Fruit fly (Drosophila melanogaster): ENCODE measurements around the gene ng3.

ng3 gene

dm6 chrX:3193774-3194173 lies 48.1 kb downstream of the ng3 start (continued):
- TF ChIP-seq CG9215 (GFP tag; IDR thresholded peaks at IDR 0.05), result no peak
- no peak for TF ChIP-seq CG1024 (GFP tag; IDR thresholded peaks at IDR 0.05)
- no peak for TF ChIP-seq wdn (GFP tag; IDR thresholded peaks at IDR 0.05)
- TF ChIP-seq Fer3 (tag; optimal IDR thresholded peaks at IDR 0.05), result peak; percentile 11
- no peak for TF ChIP-seq fu2 (GFP tag; optimal IDR thresholded peaks at IDR 0.05)
- peak; percentile 8 for TF ChIP-seq zf30C (GFP tag; optimal IDR thresholded peaks at IDR 0.05)
- TF ChIP-seq Mad (GFP tag; optimal IDR thresholded peaks at IDR 0.05), result no peak
- TF ChIP-seq Xrp1 (GFP tag; IDR thresholded peaks at IDR 0.05), result peak; percentile 38; the same call in 1 of the 2 replicates
- peak; percentile 46 for TF ChIP-seq CG12769 (tag; optimal IDR thresholded peaks at IDR 0.05)
- peak; percentile 25 for TF ChIP-seq Abd-B (GFP tag; optimal IDR thresholded peaks at IDR 0.05)
- 0 out of 2 replicates have a peak, but pooled peaks have one; percentile 16 for TF ChIP-seq wor (GFP tag; IDR thresholded peaks at IDR 0.05)
- no peak for TF ChIP-seq CG8290 (GFP tag; optimal IDR thresholded peaks at IDR 0.05)
- TF ChIP-seq CG8290 (tag; optimal IDR thresholded peaks at IDR 0.05), result peak in 1 of 2 experiments; percentile 56
- no peak for TF ChIP-seq tx (GFP tag; optimal IDR thresholded peaks at IDR 0.05)
- TF ChIP-seq Antp (GFP tag; optimal IDR thresholded peaks at IDR 0.05), result no peak
- peak; percentile 43; the same call in 1 of the 2 replicates for TF ChIP-seq Ptx1 (GFP tag; IDR thresholded peaks at IDR 0.05)
- TF ChIP-seq Hr3 (GFP tag; optimal IDR thresholded peaks at IDR 0.05), result no peak
- no peak for TF ChIP-seq Scr (GFP tag; IDR thresholded peaks at IDR 0.05; ENCODE audit: partially characterized antibody)
- TF ChIP-seq CG18011 (GFP tag; optimal IDR thresholded peaks at IDR 0.05), result no peak
- TF ChIP-seq zen (tag; optimal IDR thresholded peaks at IDR 0.05), result no peak
- no peak for TF ChIP-seq Vsx1 (GFP tag; optimal IDR thresholded peaks at IDR 0.05)
- TF ChIP-seq scrt (GFP tag; optimal IDR thresholded peaks at IDR 0.05), result no peak
- peak in 1 of 2 experiments; percentile 57 for TF ChIP-seq eve (GFP tag; optimal IDR thresholded peaks at IDR 0.05)
- no peak for TF ChIP-seq CG18476 (GFP tag; optimal IDR thresholded peaks at IDR 0.05)
- TF ChIP-seq CG7372 (GFP tag; IDR thresholded peaks at IDR 0.05), result no peak
- 0 out of 3 replicates have a peak, but pooled peaks have one; percentile 28 for TF ChIP-seq CG11093 (GFP tag; IDR thresholded peaks at IDR 0.05)
- TF ChIP-seq CG10565 (GFP tag; optimal IDR thresholded peaks at IDR 0.05), result no peak
- no peak for TF ChIP-seq CG7357 (GFP tag; IDR thresholded peaks at IDR 0.05)
- TF ChIP-seq CG9932 (GFP tag; IDR thresholded peaks at IDR 0.05), result 0 out of 2 replicates have a peak, but pooled peaks have one; percentile 30
- no peak for TF ChIP-seq vnd (GFP tag; IDR thresholded peaks at IDR 0.05; ENCODE audit: partially characterized antibody)
- TF ChIP-seq bsh (GFP tag; optimal IDR thresholded peaks at IDR 0.05), result peak in 1 of 2 experiments; percentile 30
- no peak for TF ChIP-seq crol (GFP tag; IDR thresholded peaks at IDR 0.05)
- no peak for TF ChIP-seq stwl (tag; optimal IDR thresholded peaks at IDR 0.05)
- TF ChIP-seq luna (GFP tag; optimal IDR thresholded peaks at IDR 0.05), result no peak
- TF ChIP-seq Gug (GFP tag; IDR thresholded peaks at IDR 0.05), result no peak
- TF ChIP-seq odd (GFP tag; optimal IDR thresholded peaks at IDR 0.05), result no peak
- TF ChIP-seq knrl (GFP tag; IDR thresholded peaks at IDR 0.05; ENCODE audit: partially characterized antibody), result no peak
- peak; percentile 1 for TF ChIP-seq caup (GFP tag; optimal IDR thresholded peaks at IDR 0.05; ENCODE audit: severe bottlenecking)
- TF ChIP-seq bab2 (GFP tag; optimal IDR thresholded peaks at IDR 0.05), result peak; percentile 27
- no peak for TF ChIP-seq sisA (GFP tag; IDR thresholded peaks at IDR 0.05)
- TF ChIP-seq CG12299 (tag; optimal IDR thresholded peaks at IDR 0.05), result peak; percentile 5
- peak; percentile 29 for TF ChIP-seq Blimp-1 (GFP tag; optimal IDR thresholded peaks at IDR 0.05)
- peak; percentile 48 for TF ChIP-seq gem (tag; optimal IDR thresholded peaks at IDR 0.05)
- no peak for TF ChIP-seq ftz-f1 (GFP tag; optimal IDR thresholded peaks at IDR 0.05)
- no peak for TF ChIP-seq pb (GFP tag; optimal IDR thresholded peaks at IDR 0.05)
- TF ChIP-seq crp (GFP tag; optimal IDR thresholded peaks at IDR 0.05), result no peak
- TF ChIP-seq tup (GFP tag; optimal IDR thresholded peaks at IDR 0.05), result no peak
- TF ChIP-seq jigr1 (GFP tag; IDR thresholded peaks at IDR 0.05), result no peak
- no peak for TF ChIP-seq CG11696 (GFP tag; IDR thresholded peaks at IDR 0.05)
- TF ChIP-seq BEAF-32 (GFP tag; optimal IDR thresholded peaks at IDR 0.05), result no peak
- TF ChIP-seq CG10543 (GFP tag; optimal IDR thresholded peaks at IDR 0.05), result no peak
